Worm (Caenorhabditis elegans) whole organism, L2 larva: ENCODE results near the gene str-4.

Experiments
- F13H6.1 ChIP-seq: sonication (generic microtip); optimal IDR thresholded peaks from 2 replicates; lab custom pipeline; 2016; ENCODE audit warnings: missing genetic modification characterization, missing compliant biosample characterization
- Y55F3AM.14 ChIP-seq: fragments of 200-800 bp; sonication (Bioruptor generic); optimal IDR thresholded peaks from 2 replicates; lab custom pipeline; 2018; ENCODE audit warnings: mild to moderate bottlenecking, missing genetic modification characterization, missing compliant biosample characterization
- ZK546.5 ChIP-seq: sonication (generic microtip); optimal IDR thresholded peaks from 2 replicates; lab custom pipeline; 2017; ENCODE audit warnings: missing biosample characterization, missing genetic modification characterization
- alr-1 ChIP-seq: fragments of 150-350 bp; optimal IDR thresholded peaks from 2 replicates; lab custom pipeline; 2014; ENCODE audit warnings: missing biosample characterization, missing genetic modification characterization
- ama-1 ChIP-seq: fragments of 150-350 bp; optimal IDR thresholded peaks from 2 replicates; lab custom pipeline; 2018; ENCODE audit warnings: inconsistent platforms
- blmp-1 ChIP-seq: sonication (generic microtip); optimal IDR thresholded peaks from 2 replicates; lab custom pipeline; 2017; ENCODE audit warnings: missing genetic modification characterization, mild to moderate bottlenecking, missing compliant biosample characterization, antibody characterized with exemption, moderate library complexity; ENCODE audit not compliant: insufficient read depth
- ceh-16 ChIP-seq: fragments of 150-350 bp; optimal IDR thresholded peaks from 2 replicates; lab custom pipeline; 2014; ENCODE audit warnings: missing biosample characterization, missing genetic modification characterization
- dmd-4 ChIP-seq: sonication (generic microtip); optimal IDR thresholded peaks from 2 replicates; lab custom pipeline; 2017; ENCODE audit warnings: missing biosample characterization, missing genetic modification characterization
- elt-1 ChIP-seq: fragments of 150-350 bp; optimal IDR thresholded peaks from 2 replicates; lab custom pipeline; 2014; ENCODE audit warnings: missing biosample characterization, missing genetic modification characterization
- elt-3 ChIP-seq: sonication (generic microtip); optimal IDR thresholded peaks from 2 replicates; lab custom pipeline; 2017; ENCODE audit warnings: missing biosample characterization, missing genetic modification characterization
- fos-1 ChIP-seq: fragments of 150-350 bp; optimal IDR thresholded peaks from 2 replicates; lab custom pipeline; 2014; ENCODE audit warnings: missing biosample characterization, missing genetic modification characterization
- lin-39 ChIP-seq: fragments of 150-350 bp; optimal IDR thresholded peaks from 2 replicates; lab custom pipeline; 2014; ENCODE audit warnings: missing biosample characterization, missing genetic modification reagents, missing genetic modification characterization
- lsy-2 ChIP-seq, 2 experiments: fragments of 150-350 bp in 1 of 2; sonication (generic microtip) in 1 of 2; optimal IDR thresholded peaks; 2 replicates each; lab custom pipeline; 2014 to 2017; ENCODE audit warnings: missing biosample characterization in 2 of 2, missing genetic modification characterization in 2 of 2
- mab-5 ChIP-seq: fragments of 150-350 bp; optimal IDR thresholded peaks from 2 replicates; lab custom pipeline; 2014; ENCODE audit warnings: missing biosample characterization, missing genetic modification characterization
- mbf-1 ChIP-seq: sonication (generic microtip); optimal IDR thresholded peaks from 2 replicates; lab custom pipeline; 2017; ENCODE audit warnings: missing biosample characterization, missing genetic modification characterization
- nhr-10 ChIP-seq: sonication (generic microtip); optimal IDR thresholded peaks from 2 replicates; lab custom pipeline; 2017; ENCODE audit warnings: missing biosample characterization, missing genetic modification characterization
- nhr-12 ChIP-seq: fragments of 150-350 bp; optimal IDR thresholded peaks from 2 replicates; lab custom pipeline; 2014; ENCODE audit warnings: missing biosample characterization, missing genetic modification characterization
- nhr-129 ChIP-seq: fragments of 150-350 bp; optimal IDR thresholded peaks from 2 replicates; lab custom pipeline; 2014; ENCODE audit warnings: missing biosample characterization, missing genetic modification characterization
- nhr-21 ChIP-seq: fragments of 150-350 bp; optimal IDR thresholded peaks from 2 replicates; lab custom pipeline; 2014; ENCODE audit warnings: missing biosample characterization, missing genetic modification characterization
- nhr-237 ChIP-seq: fragments of 150-350 bp; optimal IDR thresholded peaks from 2 replicates; lab custom pipeline; 2014; ENCODE audit warnings: missing biosample characterization, missing genetic modification characterization
- nhr-25 ChIP-seq: fragments of 150-350 bp; sonication (generic microtip); optimal IDR thresholded peaks from 3 replicates; lab custom pipeline; 2014; ENCODE audit warnings: missing biosample characterization, missing genetic modification characterization
- nhr-6 ChIP-seq: fragments of 150-350 bp; optimal IDR thresholded peaks from 2 replicates; lab custom pipeline; 2014; ENCODE audit warnings: missing biosample characterization, missing genetic modification characterization
- nhr-77 ChIP-seq: fragments of 150-350 bp; optimal IDR thresholded peaks from 2 replicates; lab custom pipeline; 2014; ENCODE audit warnings: missing biosample characterization, missing genetic modification characterization
- sem-4 ChIP-seq: fragments of 150-350 bp; optimal IDR thresholded peaks from 2 replicates; lab custom pipeline; 2014; ENCODE audit warnings: missing biosample characterization, missing genetic modification reagents, missing genetic modification characterization
- skn-1 ChIP-seq: sonication (generic microtip); optimal IDR thresholded peaks from 2 replicates; lab custom pipeline; 2017; ENCODE audit warnings: missing biosample characterization, missing genetic modification characterization
- sma-3 ChIP-seq: sonication (generic microtip); optimal IDR thresholded peaks from 2 replicates; lab custom pipeline; 2016; ENCODE audit warnings: missing genetic modification reagents, missing genetic modification characterization, missing compliant biosample characterization
- sma-9 ChIP-seq, 2 experiments: fragments of 150-350 bp in 1 of 2; sonication (generic microtip) in 1 of 2; optimal IDR thresholded peaks; 2 replicates each; lab custom pipeline; 2014 to 2016; ENCODE audit warnings: missing genetic modification characterization in 2 of 2, mild to moderate bottlenecking in 1 of 2, missing biosample characterization in 1 of 2, missing compliant biosample characterization in 1 of 2, missing genetic modification reagents in 1 of 2, moderate library complexity in 1 of 2
- snpc-4 ChIP-seq: fragments of 150-350 bp; optimal IDR thresholded peaks from 2 replicates; lab custom pipeline; 2014; ENCODE audit warnings: missing biosample characterization, missing genetic modification characterization
- unc-39 ChIP-seq: fragments of 150-350 bp; optimal IDR thresholded peaks from 2 replicates; lab custom pipeline; 2014; ENCODE audit warnings: missing biosample characterization, missing genetic modification characterization
- unc-55 ChIP-seq: fragments of 150-350 bp; sonication (generic microtip); optimal IDR thresholded peaks from 3 replicates; lab custom pipeline; 2014; ENCODE audit warnings: missing biosample characterization, missing genetic modification reagents, missing genetic modification characterization
- unc-62 ChIP-seq: fragments of 150-350 bp; optimal IDR thresholded peaks from 2 replicates; lab custom pipeline; 2014; ENCODE audit warnings: missing biosample characterization, missing genetic modification reagents, missing genetic modification characterization
- zag-1 ChIP-seq: fragments of 150-350 bp; optimal IDR thresholded peaks from 2 replicates; lab custom pipeline; 2014; ENCODE audit warnings: missing biosample characterization, missing genetic modification characterization
- ztf-1 ChIP-seq: fragments of 200-800 bp; sonication (Bioruptor generic); conservative IDR thresholded peaks from 2 replicates; pipeline ENCODE4 v1.3.6; 2022; ENCODE audit warnings: missing genetic modification characterization, missing compliant biosample characterization
- ztf-11 ChIP-seq: sonication (generic microtip); optimal IDR thresholded peaks from 2 replicates; lab custom pipeline; 2017; ENCODE audit warnings: missing biosample characterization, missing genetic modification characterization
- ztf-4 ChIP-seq: fragments of 150-350 bp; optimal IDR thresholded peaks from 2 replicates; lab custom pipeline; 2014; ENCODE audit warnings: missing biosample characterization, missing genetic modification characterization

Gene str-4

DNA sequence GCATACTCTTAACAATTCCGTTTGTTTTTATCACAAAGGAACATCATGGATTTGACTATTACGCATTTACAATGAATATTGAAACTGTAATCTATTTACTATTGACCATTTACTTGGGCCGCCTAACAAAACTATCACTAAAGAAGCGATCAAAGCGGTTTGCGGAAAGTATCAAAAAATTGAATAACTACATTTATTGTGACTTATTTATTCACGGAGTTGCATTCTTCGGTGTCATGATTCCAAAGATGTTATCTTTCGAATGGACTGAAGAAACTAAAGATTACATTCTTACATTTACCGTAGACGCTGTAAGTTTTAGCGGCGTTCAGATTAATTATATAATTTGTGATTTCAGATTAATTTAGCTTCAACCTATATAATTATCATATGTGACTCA, 24.7 kb upstream of the str-4 start:
- TF ChIP-seq elt-1 (tag; lab: Kevin White, UChicago): no peak
- no peak for TF ChIP-seq snpc-4 (tag; lab: Kevin White, UChicago)
- TF ChIP-seq F13H6.1 (tag; lab: Kevin White, UChicago): no peak
- TF ChIP-seq mab-5 (tag; lab: Kevin White, UChicago): no peak
- no peak for TF ChIP-seq sem-4 (tag; lab: Kevin White, UChicago)
- TF ChIP-seq ztf-1 (GFP tag; lab: Robert Waterston, UW): no peak
- TF ChIP-seq ZK546.5 (tag; lab: Kevin White, UChicago): no peak
- no peak for TF ChIP-seq zag-1 (tag; lab: Kevin White, UChicago)
- TF ChIP-seq sma-3 (GFP tag; lab: Kevin White, UChicago): no peak
- no peak for TF ChIP-seq nhr-237
- no peak for TF ChIP-seq ztf-4
- TF ChIP-seq unc-62 (GFP tag; lab: Kevin White, UChicago): no peak
- no peak for TF ChIP-seq nhr-25
- TF ChIP-seq unc-55 (GFP tag; lab: Kevin White, UChicago): no peak
- no peak for TF ChIP-seq nhr-77
- no peak for TF ChIP-seq nhr-6 (tag; lab: Kevin White, UChicago)

DNA sequence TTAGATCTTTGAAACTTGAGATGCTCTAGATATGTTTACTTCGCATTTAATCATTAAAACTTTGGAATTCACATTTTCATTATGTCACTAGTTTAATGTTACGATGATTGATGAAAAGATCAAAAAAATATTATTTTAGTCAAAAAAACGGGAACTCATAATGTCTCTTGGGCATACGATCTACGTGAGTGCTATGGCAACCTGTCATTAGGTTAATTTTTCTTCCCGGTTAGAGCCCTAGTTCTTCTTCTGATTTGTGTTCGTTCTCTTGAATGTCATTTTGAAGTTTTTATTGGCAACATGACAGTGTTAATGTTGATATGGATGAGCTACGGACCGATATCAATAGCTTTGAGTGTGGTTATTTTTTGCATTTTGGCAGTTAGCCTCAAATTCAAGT, 23.9 kb upstream of the str-4 start, which contains the start of gene srg-46:
Gene srg-46 (plus strand): TSS at position 301 of the 400 bp plus-strand sequence.
- TF ChIP-seq ztf-11 (tag; lab: Kevin White, UChicago): no peak
- no peak for TF ChIP-seq nhr-10 (tag; lab: Kevin White, UChicago)
- no peak for TF ChIP-seq unc-55 (GFP tag; lab: Kevin White, UChicago)

- TF ChIP-seq lin-39 (tag; lab: Kevin White, UChicago): no peak
- no peak for TF ChIP-seq fos-1
- no peak for TF ChIP-seq nhr-129 (tag; lab: Kevin White, UChicago)
- no peak for TF ChIP-seq Y55F3AM.14 (GFP tag; lab: Kevin White, UChicago)
- TF ChIP-seq unc-39 (tag; lab: Kevin White, UChicago): no peak
- TF ChIP-seq dmd-4 (tag; lab: Kevin White, UChicago): no peak
- TF ChIP-seq elt-3 (tag; lab: Kevin White, UChicago): no peak
- TF ChIP-seq nhr-12: no peak
- TF ChIP-seq ceh-16 (tag; lab: Kevin White, UChicago): no peak
Measured at ce11 chrV:13360254-13360653, 20.7 kb upstream of the str-4 start, which contains the start of gene F32H5.4. Gene F32H5.4, plus strand, starts transcription at chrV:13360554.

- TF ChIP-seq skn-1 (tag; lab: Kevin White, UChicago): no peak
- peak; percentile 12 for TF ChIP-seq blmp-1
- TF ChIP-seq ztf-11 (tag; lab: Kevin White, UChicago): no peak
- TF ChIP-seq alr-1 (tag; lab: Kevin White, UChicago): no peak
- TF ChIP-seq lsy-2 (tag; optimal IDR thresholded peaks at IDR 0.05; lab: Kevin White, UChicago): peak in 1 of 2 experiments; percentile 47
- TF ChIP-seq sma-9 (GFP tag; optimal IDR thresholded peaks at IDR 0.05; lab: Kevin White, UChicago): peak; percentile 23
- no peak for TF ChIP-seq sma-9 (tag; optimal IDR thresholded peaks at IDR 0.05; lab: Kevin White, UChicago)
- no peak for TF ChIP-seq mbf-1 (tag; lab: Kevin White, UChicago)
- peak; percentile 44 for TF ChIP-seq nhr-25
- no peak for TF ChIP-seq F13H6.1 (tag; lab: Kevin White, UChicago)
- TF ChIP-seq ama-1 (lab: Kevin White, UChicago): peak; percentile 30
- TF ChIP-seq sma-3 (GFP tag; lab: Kevin White, UChicago): peak; percentile 30
- TF ChIP-seq nhr-21 (tag; lab: Kevin White, UChicago): peak; percentile 44
Measured at ce11 chrV:13358823-13359592, 19.5 kb upstream of the str-4 start, which contains the start of gene F32H5.3. Gene F32H5.3, plus strand, starts transcription at chrV:13359335.
